Worm (Caenorhabditis elegans) whole organism, mixed stage, embryonic: Measurements from ENCODE around the gene dnc-2.

ENCODE experiments used
- M03D4.4 ChIP-seq: sonication (generic microtip); optimal IDR thresholded peaks from 2 replicates; lab custom pipeline; 2017; ENCODE audit warnings: mild to moderate bottlenecking, missing genetic modification characterization, missing compliant biosample characterization
- bed-3 ChIP-seq: fragments of 200-800 bp; sonication (Bioruptor generic); optimal IDR thresholded peaks from 3 replicates; lab custom pipeline; 2018; ENCODE audit warnings: mild to moderate bottlenecking, missing genetic modification characterization, moderate library complexity, missing compliant biosample characterization
- ceh-39 ChIP-seq: fragments of 150-350 bp; optimal IDR thresholded peaks from 2 replicates; lab custom pipeline; 2014; ENCODE audit warnings: missing biosample characterization, missing genetic modification characterization
- ceh-43 ChIP-seq: fragments of 200-800 bp; sonication (Bioruptor generic); optimal IDR thresholded peaks from 2 replicates; lab custom pipeline; 2018; ENCODE audit warnings: mild to moderate bottlenecking, missing genetic modification characterization, moderate library complexity, missing compliant biosample characterization
- ceh-83 ChIP-seq: fragments of 200-800 bp; sonication (Bioruptor generic); optimal IDR thresholded peaks from 2 replicates; lab custom pipeline; 2018; ENCODE audit warnings: mild to moderate bottlenecking, missing genetic modification characterization, missing compliant biosample characterization
- ces-1 ChIP-seq: fragments of 150-350 bp; optimal IDR thresholded peaks from 2 replicates; lab custom pipeline; 2014; ENCODE audit warnings: missing biosample characterization, missing genetic modification reagents, missing genetic modification characterization
- cnd-1 ChIP-seq: fragments of 200-800 bp; sonication (Bioruptor generic); optimal IDR thresholded peaks from 2 replicates; lab custom pipeline; 2018; ENCODE audit warnings: mild to moderate bottlenecking, missing genetic modification characterization, missing compliant biosample characterization
- drap-1 ChIP-seq: fragments of 200-800 bp; sonication (Bioruptor generic); optimal IDR thresholded peaks from 3 replicates; lab custom pipeline; 2018; ENCODE audit warnings: mild to moderate bottlenecking, missing genetic modification characterization, missing compliant biosample characterization
- elt-1 ChIP-seq: sonication (generic microtip); optimal IDR thresholded peaks from 2 replicates; lab custom pipeline; 2017; ENCODE audit warnings: missing genetic modification characterization, mild to moderate bottlenecking, missing compliant biosample characterization, antibody characterized with exemption, moderate library complexity, borderline replicate concordance; ENCODE audit not compliant: insufficient read depth
- elt-3 ChIP-seq: fragments of 150-350 bp; optimal IDR thresholded peaks from 2 replicates; lab custom pipeline; 2014; ENCODE audit warnings: missing biosample characterization, missing genetic modification characterization
- flh-1 ChIP-seq: fragments of 200-800 bp; sonication (Bioruptor generic); optimal IDR thresholded peaks from 2 replicates; lab custom pipeline; 2018; ENCODE audit warnings: mild to moderate bottlenecking, missing genetic modification characterization, moderate library complexity, missing compliant biosample characterization
- ham-2 ChIP-seq: fragments of 200-800 bp; sonication (Bioruptor generic); optimal IDR thresholded peaks from 2 replicates; lab custom pipeline; 2018; ENCODE audit warnings: mild to moderate bottlenecking, missing genetic modification characterization, missing compliant biosample characterization
- hlh-1 ChIP-seq: fragments of 150-350 bp; optimal IDR thresholded peaks from 2 replicates; lab custom pipeline; 2014; ENCODE audit warnings: missing biosample characterization, missing genetic modification reagents, missing genetic modification characterization
- lin-13 ChIP-seq: fragments of 150-350 bp; optimal IDR thresholded peaks from 2 replicates; lab custom pipeline; 2014; ENCODE audit warnings: missing biosample characterization, missing genetic modification characterization
- lin-32 ChIP-seq: fragments of 200-800 bp; sonication (Bioruptor generic); optimal IDR thresholded peaks from 2 replicates; lab custom pipeline; 2018; ENCODE audit warnings: mild to moderate bottlenecking, missing genetic modification characterization, missing compliant biosample characterization
- lsy-2 ChIP-seq: fragments of 150-350 bp; optimal IDR thresholded peaks from 2 replicates; lab custom pipeline; 2014; ENCODE audit warnings: missing biosample characterization, missing genetic modification characterization
- mab-5 ChIP-seq: fragments of 150-350 bp; optimal IDR thresholded peaks from 2 replicates; lab custom pipeline; 2014; ENCODE audit warnings: missing biosample characterization, missing genetic modification characterization
- mep-1 ChIP-seq: fragments of 150-350 bp; optimal IDR thresholded peaks from 2 replicates; lab custom pipeline; 2017; ENCODE audit warnings: missing biosample characterization, missing genetic modification reagents, missing genetic modification characterization, inconsistent platforms
- mls-2 ChIP-seq: sonication (generic microtip); optimal IDR thresholded peaks from 2 replicates; lab custom pipeline; 2016; ENCODE audit warnings: mild to moderate bottlenecking, missing genetic modification characterization, moderate library complexity, missing compliant biosample characterization
- nhr-12 ChIP-seq: fragments of 150-350 bp; optimal IDR thresholded peaks from 2 replicates; lab custom pipeline; 2014; ENCODE audit warnings: missing biosample characterization, missing genetic modification characterization
- nhr-2 ChIP-seq: fragments of 150-350 bp; optimal IDR thresholded peaks from 2 replicates; lab custom pipeline; 2014; ENCODE audit warnings: missing biosample characterization, missing genetic modification characterization
- nhr-237 ChIP-seq: fragments of 150-350 bp; optimal IDR thresholded peaks from 2 replicates; lab custom pipeline; 2014; ENCODE audit warnings: missing biosample characterization, missing genetic modification characterization
- nhr-28 ChIP-seq: fragments of 150-350 bp; optimal IDR thresholded peaks from 2 replicates; lab custom pipeline; 2014; ENCODE audit warnings: missing biosample characterization, missing genetic modification characterization
- nhr-76 ChIP-seq: sonication (generic microtip); optimal IDR thresholded peaks from 2 replicates; lab custom pipeline; 2017; ENCODE audit warnings: missing biosample characterization, missing genetic modification characterization
- pha-4 ChIP-seq: fragments of 150-350 bp; optimal IDR thresholded peaks from 2 replicates; lab custom pipeline; 2018; ENCODE audit warnings: missing biosample characterization, missing genetic modification reagents, missing genetic modification characterization
- sem-2 ChIP-seq: fragments of 200-800 bp; sonication (Bioruptor generic); optimal IDR thresholded peaks from 2 replicates; lab custom pipeline; 2018; ENCODE audit warnings: mild to moderate bottlenecking, missing genetic modification characterization, missing compliant biosample characterization
- snpc-4 ChIP-seq: fragments of 150-350 bp; optimal IDR thresholded peaks from 2 replicates; lab custom pipeline; 2014; ENCODE audit warnings: missing biosample characterization, missing genetic modification characterization
- sptf-1 ChIP-seq: sonication (generic microtip); optimal IDR thresholded peaks from 2 replicates; lab custom pipeline; 2017; ENCODE audit warnings: mild to moderate bottlenecking, missing genetic modification characterization, moderate library complexity, missing compliant biosample characterization
- tbx-8 ChIP-seq: fragments of 200-800 bp; sonication (Bioruptor generic); optimal IDR thresholded peaks from 2 replicates; lab custom pipeline; 2018; ENCODE audit warnings: mild to moderate bottlenecking, missing genetic modification characterization, moderate library complexity, missing compliant biosample characterization
- unc-39 ChIP-seq: fragments of 150-350 bp; optimal IDR thresholded peaks from 2 replicates; lab custom pipeline; 2014; ENCODE audit warnings: missing biosample characterization, missing genetic modification characterization
- unc-62 ChIP-seq: fragments of 150-350 bp; optimal IDR thresholded peaks from 2 replicates; lab custom pipeline; 2014; ENCODE audit warnings: missing biosample characterization, missing genetic modification reagents, missing genetic modification characterization
- zip-8 ChIP-seq: fragments of 150-350 bp; optimal IDR thresholded peaks from 2 replicates; lab custom pipeline; 2014; ENCODE audit warnings: missing biosample characterization, missing genetic modification characterization
- ztf-11 ChIP-seq: fragments of 150-350 bp; optimal IDR thresholded peaks from 2 replicates; lab custom pipeline; 2014; ENCODE audit warnings: missing biosample characterization, missing genetic modification characterization

Gene dnc-2

ce11 chrIII:5884459-5884858 lies 41.1 kb downstream of the dnc-2 start:
- no peak for TF ChIP-seq snpc-4 (tag; lab: Kevin White, UChicago)
- TF ChIP-seq nhr-237 = no peak
- TF ChIP-seq unc-39 = no peak
- no peak for TF ChIP-seq zip-8 (tag; lab: Kevin White, UChicago)
- no peak for TF ChIP-seq unc-62
- TF ChIP-seq ceh-43 (GFP tag; lab: Kevin White, UChicago) = no peak
- no peak for TF ChIP-seq flh-1 (GFP tag; lab: Kevin White, UChicago)
- no peak for TF ChIP-seq bed-3
- no peak for TF ChIP-seq nhr-76 (tag; lab: Kevin White, UChicago)
- TF ChIP-seq mep-1 = no peak
- no peak for TF ChIP-seq lin-32 (GFP tag; lab: Kevin White, UChicago)
- no peak for TF ChIP-seq nhr-12 (tag; lab: Kevin White, UChicago)
- TF ChIP-seq mls-2 (tag; lab: Kevin White, UChicago) = no peak

ce11 chrIII:5884007-5884406 lies 41.5 kb downstream of the dnc-2 start, which contains the start of gene C28H8.5:
Gene C28H8.5 (plus strand): TSS chrIII:5884307.
- no peak for TF ChIP-seq ham-2 (GFP tag; lab: Kevin White, UChicago)
- no peak for TF ChIP-seq unc-62
- TF ChIP-seq snpc-4 (tag; lab: Kevin White, UChicago) = no peak
- TF ChIP-seq pha-4 (tag; lab: Kevin White, UChicago) = no peak
- no peak for TF ChIP-seq ces-1
- no peak for TF ChIP-seq ztf-11 (tag; lab: Kevin White, UChicago)
- no peak for TF ChIP-seq mab-5 (tag; lab: Kevin White, UChicago)
- no peak for TF ChIP-seq mls-2 (tag; lab: Kevin White, UChicago)
- no peak for TF ChIP-seq nhr-12 (tag; lab: Kevin White, UChicago)
- TF ChIP-seq ceh-43 (GFP tag; lab: Kevin White, UChicago) = no peak
- no peak for TF ChIP-seq mep-1
- no peak for TF ChIP-seq unc-39
- TF ChIP-seq sptf-1 (tag; lab: Kevin White, UChicago) = no peak
- no peak for TF ChIP-seq tbx-8 (GFP tag; lab: Kevin White, UChicago)
- TF ChIP-seq M03D4.4 (tag; lab: Kevin White, UChicago) = no peak

ce11 chrIII:5883517-5883916 lies 42.0 kb downstream of the dnc-2 start:
- TF ChIP-seq M03D4.4 (tag; lab: Kevin White, UChicago) (no peak), lsy-2 (tag; lab: Kevin White, UChicago) (no peak), mab-5 (tag; lab: Kevin White, UChicago) (no peak), nhr-28 (tag; lab: Kevin White, UChicago) (no peak), ceh-83 (GFP tag; lab: Kevin White, UChicago) (no peak)

ce11 chrIII:5882823-5883222 lies 42.7 kb downstream of the dnc-2 start, which contains the start of gene F01F1.14:
Gene F01F1.14 (minus strand): TSS chrIII:5882923.
- TF ChIP-seq sptf-1 (tag; lab: Kevin White, UChicago) (no peak), drap-1 (GFP tag; lab: Kevin White, UChicago) (no peak), hlh-1 (no peak), ham-2 (GFP tag; lab: Kevin White, UChicago) (no peak), mab-5 (tag; lab: Kevin White, UChicago) (no peak), sem-2 (GFP tag; lab: Kevin White, UChicago) (no peak), flh-1 (GFP tag; lab: Kevin White, UChicago) (no peak), ces-1 (no peak), ceh-39 (tag; lab: Kevin White, UChicago) (no peak), ceh-83 (GFP tag; lab: Kevin White, UChicago) (no peak), nhr-12 (tag; lab: Kevin White, UChicago) (no peak), lin-32 (GFP tag; lab: Kevin White, UChicago) (no peak), unc-39 (no peak), elt-3 (tag; lab: Kevin White, UChicago) (no peak), nhr-28 (tag; lab: Kevin White, UChicago) (no peak), snpc-4 (tag; lab: Kevin White, UChicago) (no peak)

- no peak for TF ChIP-seq drap-1 (GFP tag; lab: Kevin White, UChicago)
- TF ChIP-seq hlh-1 = no peak
- no peak for TF ChIP-seq lin-32 (GFP tag; lab: Kevin White, UChicago)
- TF ChIP-seq lsy-2 (tag; lab: Kevin White, UChicago) = no peak
- no peak for TF ChIP-seq pha-4 (tag; lab: Kevin White, UChicago)
- TF ChIP-seq elt-1 (tag; lab: Kevin White, UChicago) = no peak
- no peak for TF ChIP-seq flh-1 (GFP tag; lab: Kevin White, UChicago)
- TF ChIP-seq ceh-43 (GFP tag; lab: Kevin White, UChicago) = no peak
- no peak for TF ChIP-seq lin-13
- no peak for TF ChIP-seq elt-3 (tag; lab: Kevin White, UChicago)
- TF ChIP-seq ceh-83 (GFP tag; lab: Kevin White, UChicago) = no peak
- TF ChIP-seq nhr-76 (tag; lab: Kevin White, UChicago) = no peak
- TF ChIP-seq nhr-2 = no peak
- no peak for TF ChIP-seq ceh-39 (tag; lab: Kevin White, UChicago)
- TF ChIP-seq mab-5 (tag; lab: Kevin White, UChicago) = no peak
- no peak for TF ChIP-seq M03D4.4 (tag; lab: Kevin White, UChicago)
- TF ChIP-seq cnd-1 (tag; lab: Kevin White, UChicago) = no peak
- TF ChIP-seq, all 35 proteins: peak for 0
Observed at ce11 chrIII:5882284-5882683, 43.3 kb downstream of the dnc-2 start.
